6 fruit fly cellular contexts compared by ENCODE assay signal in the genomic region with DNA sequence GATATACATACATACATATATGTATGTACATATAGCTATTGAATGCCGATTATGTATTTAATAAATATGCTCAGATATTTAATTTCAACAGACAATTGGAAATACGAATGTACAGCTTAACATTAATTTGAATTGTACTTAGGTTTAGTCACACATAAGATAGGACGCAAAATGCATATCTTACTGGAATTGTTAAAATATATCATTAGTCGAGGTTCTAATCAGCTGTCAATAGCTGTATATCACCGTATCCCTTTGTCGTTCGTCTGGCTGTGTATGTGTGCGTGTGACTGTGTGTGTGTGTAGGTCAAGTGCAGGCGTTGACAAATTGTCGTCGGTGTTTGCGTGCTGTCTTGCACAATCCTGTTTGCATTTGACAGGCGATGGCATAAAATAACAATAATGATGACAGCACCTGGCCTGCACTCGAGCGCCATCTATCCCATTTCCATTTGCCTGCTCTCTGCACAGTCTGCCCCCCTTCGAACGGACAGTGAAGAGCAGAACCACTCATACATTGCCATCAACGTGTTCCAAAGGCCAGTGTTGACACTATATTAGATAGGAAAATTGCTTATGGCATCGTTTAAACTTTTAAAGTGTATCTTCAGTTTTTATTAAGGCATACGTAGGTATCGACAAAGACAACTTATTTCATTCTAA.
TF ChIP-seq lines count a peak whose summit lies in the region.

No protein-coding gene starts in this region.

- peak; percentile 86 to 91 for TF ChIP-seq CTCF in S2 (optimal IDR thresholded peaks at IDR 0.05; lab: Kevin White, UChicago)
- TF ChIP-seq CTCF in whole organism, embryonic (GFP tag; optimal IDR thresholded peaks at IDR 0.05; lab: Kevin White, UChicago), result peak; percentile 87

TF ChIP-seq in whole organism, adult, 20 proteins besides CTCF, POLR2A, EP300 and RAD21:
- TF ChIP-seq Hr96 (GFP tag; optimal IDR thresholded peaks at IDR 0.05; lab: Kevin White, UChicago) (peak; percentile 13), CG7101 (tag; optimal IDR thresholded peaks at IDR 0.05; lab: Kevin White, UChicago) (no peak), tj (GFP tag; optimal IDR thresholded peaks at IDR 0.05; lab: Kevin White, UChicago) (peak; percentile 13), Mnt (GFP tag; optimal IDR thresholded peaks at IDR 0.05; lab: Kevin White, UChicago) (no peak), kay (GFP tag; lab: Kevin White, UChicago; ENCODE audit: borderline replicate concordance) (peak; percentile 16), CG1620 (GFP tag; optimal IDR thresholded peaks at IDR 0.05; lab: Kevin White, UChicago) (no peak)

TF ChIP-seq in whole organism, embryonic, 481 proteins besides CTCF, POLR2A, EP300 and RAD21 (continues in another document):
- TF ChIP-seq CG11696 (GFP tag; IDR thresholded peaks at IDR 0.05; lab: Robert Waterston, UW), result peak; percentile 77
- peak; percentile 9 for TF ChIP-seq dm (GFP tag; optimal IDR thresholded peaks at IDR 0.05; lab: Kevin White, UChicago)
- peak; percentile 18 for TF ChIP-seq CG10979 (tag; optimal IDR thresholded peaks at IDR 0.05; lab: Kevin White, UChicago)
- 0 out of 2 replicates have a peak, but pooled peaks have one; percentile 11 for TF ChIP-seq Rfx (GFP tag; IDR thresholded peaks at IDR 0.05; lab: Robert Waterston, UW)
- TF ChIP-seq CG17385 (GFP tag; optimal IDR thresholded peaks at IDR 0.05; lab: Kevin White, UChicago), result peak; percentile 16
- TF ChIP-seq E2f2 (GFP tag; IDR thresholded peaks at IDR 0.05; lab: Robert Waterston, UW), result no peak
- 0 out of 3 replicates have a peak, but pooled peaks have one; percentile 12 for TF ChIP-seq CG6175 (GFP tag; IDR thresholded peaks at IDR 0.05; lab: Robert Waterston, UW)
- no peak for TF ChIP-seq CG31388 (GFP tag; optimal IDR thresholded peaks at IDR 0.05; lab: Kevin White, UChicago)
- peak; percentile 41 for TF ChIP-seq CG1603 (tag; optimal IDR thresholded peaks at IDR 0.05; lab: Kevin White, UChicago)
- peak; percentile 58 for TF ChIP-seq sens (GFP tag; lab: Kevin White, UChicago)
- peak; percentile 1 for TF ChIP-seq CG13624 (GFP tag; optimal IDR thresholded peaks at IDR 0.05; lab: Kevin White, UChicago)
- TF ChIP-seq dmrt11E (tag; optimal IDR thresholded peaks at IDR 0.05; lab: Kevin White, UChicago), result peak; percentile 3
- TF ChIP-seq CG15514 (GFP tag; optimal IDR thresholded peaks at IDR 0.05; lab: Kevin White, UChicago), result no peak
- TF ChIP-seq CHES-1-like (GFP tag; optimal IDR thresholded peaks at IDR 0.05; lab: Kevin White, UChicago), result peak; percentile 11
- TF ChIP-seq Atf-2 (GFP tag; optimal IDR thresholded peaks at IDR 0.05; lab: Kevin White, UChicago), result no peak
- peak; percentile 39 for TF ChIP-seq CG15479 (GFP tag; optimal IDR thresholded peaks at IDR 0.05; lab: Kevin White, UChicago)
- TF ChIP-seq shn (GFP tag; optimal IDR thresholded peaks at IDR 0.05; lab: Kevin White, UChicago), result peak; percentile 1
- TF ChIP-seq stc (GFP tag; IDR thresholded peaks at IDR 0.05; lab: Robert Waterston, UW), result no peak

TF ChIP-seq in whole organism, prepupa, 60 proteins besides CTCF, POLR2A, EP300 and RAD21:
- TF ChIP-seq Eip78C (GFP tag; lab: Kevin White, UChicago) (peak; percentile 50), Sox14 (GFP tag; optimal IDR thresholded peaks at IDR 0.05; lab: Kevin White, UChicago) (peak; percentile 2), svp (GFP tag; lab: Kevin White, UChicago) (peak; percentile 63), ss (GFP tag; optimal IDR thresholded peaks at IDR 0.05; lab: Kevin White, UChicago) (peak in 1 of 2 experiments; percentile 7), Hr38 (GFP tag; optimal IDR thresholded peaks at IDR 0.05; lab: Kevin White, UChicago) (no peak), CG32006 (GFP tag; optimal IDR thresholded peaks at IDR 0.05; lab: Kevin White, UChicago) (peak; percentile 4), eg (GFP tag; IDR thresholded peaks at IDR 0.05; lab: Robert Waterston, UW) (0 out of 3 replicates have a peak, but pooled peaks have one; percentile 9), Ets96B (tag; optimal IDR thresholded peaks at IDR 0.05; lab: Kevin White, UChicago) (peak; percentile 26), Gug (GFP tag; IDR thresholded peaks at IDR 0.05; lab: Robert Waterston, UW) (no peak)

TF ChIP-seq in whole organism, pupa, 21 proteins besides CTCF, POLR2A, EP300 and RAD21:
- TF ChIP-seq CG17806 (tag; optimal IDR thresholded peaks at IDR 0.05; lab: Kevin White, UChicago) (peak; percentile 30), CG14655 (GFP tag; optimal IDR thresholded peaks at IDR 0.05; lab: Kevin White, UChicago) (no peak)

TF ChIP-seq in whole organism, wandering third instar larva, 38 proteins besides CTCF, POLR2A, EP300 and RAD21:
- TF ChIP-seq Myc (optimal IDR thresholded peaks at IDR 0.05; lab: Kevin White, UChicago), result peak; percentile 72
- TF ChIP-seq Jra (GFP tag; optimal IDR thresholded peaks at IDR 0.05; lab: Kevin White, UChicago), result no peak
- TF ChIP-seq CG32264 (GFP tag; optimal IDR thresholded peaks at IDR 0.05; lab: Kevin White, UChicago), result no peak
- TF ChIP-seq Rel (GFP tag; optimal IDR thresholded peaks at IDR 0.05; lab: Kevin White, UChicago), result no peak
- no peak for TF ChIP-seq Rel (tag; optimal IDR thresholded peaks at IDR 0.05; lab: Kevin White, UChicago)
- TF ChIP-seq dl (GFP tag; optimal IDR thresholded peaks at IDR 0.05; lab: Kevin White, UChicago; ENCODE audit: insufficient read depth in 1 of 2, partially characterized antibody in 2 of 2), result no peak
- no peak for TF ChIP-seq Hr83 (GFP tag; optimal IDR thresholded peaks at IDR 0.05; lab: Kevin White, UChicago; ENCODE audit: poor library complexity, severe bottlenecking)
- TF ChIP-seq woc (GFP tag; optimal IDR thresholded peaks at IDR 0.05; lab: Kevin White, UChicago), result peak; percentile 59
- no peak for TF ChIP-seq foxo (GFP tag; optimal IDR thresholded peaks at IDR 0.05; lab: Kevin White, UChicago)
